Fruit fly (Drosophila melanogaster) whole organism, embryonic: ENCODE data around the gene CG10560.

Experiments
- Ada2b ChIP-seq: fragments of 200-800 bp; sonication (Bioruptor generic); IDR thresholded peaks from 2 replicates; pipeline ENCODE4 v1.3.6; 2022; ENCODE audit warnings: missing biosample characterization, missing genetic modification characterization
- Atf6 ChIP-seq: fragments of 200-800 bp; sonication (Bioruptor generic); IDR thresholded peaks from 2 replicates; pipeline ENCODE4 v1.3.6; 2022; ENCODE audit warnings: missing biosample characterization, missing genetic modification characterization
- B-H2 ChIP-seq: fragments of 200-800 bp; sonication (Bioruptor generic); optimal IDR thresholded peaks from 2 replicates; lab custom pipeline; 2018; ENCODE audit warnings: missing biosample characterization, mild to moderate bottlenecking, missing genetic modification characterization
- CG10959 ChIP-seq: fragments of 200-800 bp; sonication (Bioruptor generic); IDR thresholded peaks from 2 replicates; pipeline ENCODE4 v1.3.6; 2022; ENCODE audit warnings: missing biosample characterization, missing genetic modification characterization
- CG11093 ChIP-seq: fragments of 200-800 bp; sonication (Bioruptor generic); IDR thresholded peaks from 3 replicates; pipeline ENCODE4 v1.3.6; 2022; ENCODE audit warnings: missing biosample characterization, missing genetic modification characterization
- CG14014 ChIP-seq: fragments of 200-800 bp; sonication (Bioruptor generic); IDR thresholded peaks from 2 replicates; pipeline ENCODE4 v1.3.6; 2022; ENCODE audit warnings: missing biosample characterization, missing genetic modification characterization
- CG15011 ChIP-seq: fragments of 200-800 bp; sonication (Bioruptor generic); optimal IDR thresholded peaks from 3 replicates; lab custom pipeline; 2018; ENCODE audit warnings: missing biosample characterization, mild to moderate bottlenecking, missing genetic modification characterization
- CG15073 ChIP-seq: fragments of 200-800 bp; sonication (Bioruptor generic); optimal IDR thresholded peaks from 2 replicates; lab custom pipeline; 2016; ENCODE audit warnings: missing biosample characterization, missing genetic modification characterization
- CG15514 ChIP-seq: fragments of 200-800 bp; sonication (Bioruptor generic); optimal IDR thresholded peaks from 3 replicates; lab custom pipeline; 2017; ENCODE audit warnings: missing biosample characterization, missing genetic modification characterization, mild to moderate bottlenecking, moderate library complexity, missing genetic modification reagents
- CG1603 ChIP-seq: fragments of 200-800 bp; sonication (Bioruptor generic); optimal IDR thresholded peaks from 2 replicates; lab custom pipeline; 2019; ENCODE audit warnings: missing biosample characterization, mild to moderate bottlenecking, missing genetic modification characterization, moderate library complexity
- CG16813 ChIP-seq: fragments of 200-800 bp; sonication (Bioruptor generic); IDR thresholded peaks from 3 replicates; pipeline ENCODE4 v1.3.6; 2022; ENCODE audit warnings: missing biosample characterization, missing genetic modification characterization; ENCODE audit not compliant: partially characterized antibody
- CG16815 ChIP-seq: fragments of 200-800 bp; sonication (Bioruptor generic); optimal IDR thresholded peaks from 3 replicates; lab custom pipeline; 2017; ENCODE audit warnings: missing biosample characterization, mild to moderate bottlenecking, missing genetic modification characterization
- CG2889 ChIP-seq: fragments of 200-800 bp; sonication (Bioruptor generic); IDR thresholded peaks from 3 replicates; pipeline ENCODE4 v1.3.6; 2022; ENCODE audit warnings: missing biosample characterization, missing genetic modification characterization
- CG32772 ChIP-seq: fragments of 200-800 bp; sonication (Bioruptor generic); IDR thresholded peaks from 2 replicates; pipeline ENCODE4 v1.3.6; 2022; ENCODE audit warnings: missing biosample characterization, missing genetic modification characterization
- CG4360 ChIP-seq: fragments of 200-800 bp; sonication (Bioruptor generic); IDR thresholded peaks from 2 replicates; pipeline ENCODE4 v1.3.6; 2022; ENCODE audit warnings: missing biosample characterization, missing genetic modification characterization
- CG4404 ChIP-seq: fragments of 200-800 bp; sonication (Bioruptor generic); IDR thresholded peaks from 2 replicates; pipeline ENCODE4 v1.3.6; 2022; ENCODE audit warnings: missing biosample characterization, missing genetic modification characterization
- CG6854 ChIP-seq: fragments of 200-800 bp; sonication (Bioruptor generic); optimal IDR thresholded peaks from 3 replicates; lab custom pipeline; 2017; ENCODE audit warnings: missing biosample characterization, mild to moderate bottlenecking, missing genetic modification characterization
- CG7372 ChIP-seq: fragments of 200-800 bp; sonication (Bioruptor generic); IDR thresholded peaks from 2 replicates; pipeline ENCODE4 v1.3.6; 2022; ENCODE audit warnings: missing biosample characterization, missing genetic modification characterization
- CG7556 ChIP-seq: fragments of 200-800 bp; sonication (Bioruptor generic); optimal IDR thresholded peaks from 2 replicates; lab custom pipeline; 2017; ENCODE audit warnings: missing biosample characterization, mild to moderate bottlenecking, missing genetic modification characterization
- CG8478 ChIP-seq: fragments of >200 bp; optimal IDR thresholded peaks from 2 replicates; lab custom pipeline; 2018
- CG8765 ChIP-seq: fragments of 200-800 bp; sonication (Bioruptor generic); IDR thresholded peaks from 2 replicates; pipeline ENCODE4 v1.3.6; 2022; ENCODE audit warnings: missing biosample characterization, missing genetic modification characterization
- Dek ChIP-seq: fragments of 200-800 bp; sonication (Bioruptor generic); optimal IDR thresholded peaks from 3 replicates; lab custom pipeline; 2019; ENCODE audit warnings: missing biosample characterization, mild to moderate bottlenecking, missing genetic modification characterization, moderate library complexity
- Dll ChIP-seq: fragments of 200-800 bp; sonication (Bioruptor generic); IDR thresholded peaks from 4 replicates; pipeline ENCODE4 v1.3.6; 2022; ENCODE audit warnings: missing biosample characterization, missing genetic modification characterization; ENCODE audit not compliant: partially characterized antibody
- Drgx ChIP-seq: fragments of 200-800 bp; sonication (Bioruptor generic); IDR thresholded peaks from 2 replicates; pipeline ENCODE4 v1.3.6; 2022; ENCODE audit warnings: missing biosample characterization, missing genetic modification characterization
- Ets97D ChIP-seq: fragments of 200-800 bp; sonication (Bioruptor generic); optimal IDR thresholded peaks from 3 replicates; lab custom pipeline; 2016; ENCODE audit warnings: missing biosample characterization, missing genetic modification characterization
- Hsf ChIP-seq: fragments of 200-800 bp; sonication (Bioruptor generic); optimal IDR thresholded peaks from 3 replicates; lab custom pipeline; 2016; ENCODE audit warnings: missing biosample characterization, missing genetic modification characterization
- MBD-R2 ChIP-seq: fragments of 200-800 bp; sonication (Bioruptor generic); IDR thresholded peaks from 2 replicates; pipeline ENCODE4 v1.3.6; 2022; ENCODE audit warnings: missing biosample characterization, missing genetic modification characterization
- Max ChIP-seq: fragments of 200-800 bp; sonication (Bioruptor generic); optimal IDR thresholded peaks from 2 replicates; lab custom pipeline; 2016; ENCODE audit warnings: missing biosample characterization, mild to moderate bottlenecking, missing genetic modification characterization
- Neu2 ChIP-seq: fragments of 200-800 bp; sonication (Bioruptor generic); optimal IDR thresholded peaks from 3 replicates; lab custom pipeline; 2016; ENCODE audit warnings: missing biosample characterization, missing genetic modification characterization, borderline replicate concordance
- Sox100B ChIP-seq: fragments of 200-800 bp; sonication (Bioruptor generic); optimal IDR thresholded peaks from 3 replicates; lab custom pipeline; 2018; ENCODE audit warnings: missing biosample characterization, mild to moderate bottlenecking, missing genetic modification characterization
- Trl ChIP-seq, 3 experiments: fragments of >200 bp in 2 of 3; fragments of 200-800 bp in 1 of 3; sonication (Bioruptor generic) in 1 of 3; optimal IDR thresholded peaks; 2 replicates in 1 of 3; 3 replicates in 2 of 3; lab custom pipeline; 2016 to 2017; ENCODE audit warnings: missing biosample characterization in 1 of 3, missing genetic modification characterization in 1 of 3
- al ChIP-seq: fragments of 200-800 bp; sonication (Bioruptor generic); IDR thresholded peaks from 2 replicates; pipeline ENCODE4 v1.3.6; 2022; ENCODE audit warnings: missing biosample characterization, missing genetic modification characterization
- ara ChIP-seq: fragments of 200-800 bp; sonication (Bioruptor generic); IDR thresholded peaks from 2 replicates; pipeline ENCODE4 v1.3.6; 2022; ENCODE audit warnings: missing biosample characterization, missing genetic modification characterization
- ase ChIP-seq: fragments of 200-800 bp; sonication (Bioruptor generic); IDR thresholded peaks from 3 replicates; pipeline ENCODE4 v1.3.6; 2022; ENCODE audit warnings: missing biosample characterization, missing genetic modification characterization
- br ChIP-seq: fragments of >200 bp; optimal IDR thresholded peaks from 2 replicates; lab custom pipeline; 2017
- corto ChIP-seq: fragments of 200-800 bp; sonication (Bioruptor generic); optimal IDR thresholded peaks from 2 replicates; lab custom pipeline; 2016; ENCODE audit warnings: missing biosample characterization, mild to moderate bottlenecking, missing genetic modification characterization, moderate library complexity
- cwo ChIP-seq: fragments of 200-800 bp; sonication (Bioruptor generic); optimal IDR thresholded peaks from 3 replicates; lab custom pipeline; 2017; ENCODE audit warnings: missing biosample characterization, missing genetic modification characterization, mild to moderate bottlenecking, moderate library complexity, missing genetic modification reagents
- eyg ChIP-seq: fragments of 200-800 bp; sonication (Bioruptor generic); optimal IDR thresholded peaks from 3 replicates; lab custom pipeline; 2016; ENCODE audit warnings: missing biosample characterization, missing genetic modification characterization
- gcm2 ChIP-seq: fragments of 200-800 bp; sonication (Bioruptor generic); optimal IDR thresholded peaks from 2 replicates; lab custom pipeline; 2016; ENCODE audit warnings: missing biosample characterization, missing genetic modification characterization
- grn ChIP-seq: fragments of 200-800 bp; sonication (Bioruptor generic); optimal IDR thresholded peaks from 3 replicates; lab custom pipeline; 2017; ENCODE audit warnings: missing biosample characterization, missing genetic modification characterization
- ind ChIP-seq: fragments of 200-800 bp; sonication (Bioruptor generic); optimal IDR thresholded peaks from 3 replicates; lab custom pipeline; 2016; ENCODE audit warnings: missing biosample characterization, missing genetic modification characterization
- kah ChIP-seq: fragments of 200-800 bp; sonication (Bioruptor generic); optimal IDR thresholded peaks from 2 replicates; lab custom pipeline; 2018; ENCODE audit warnings: missing biosample characterization, mild to moderate bottlenecking, missing genetic modification characterization
- kay ChIP-seq: fragments of 200-800 bp; sonication (Bioruptor generic); optimal IDR thresholded peaks from 2 replicates; lab custom pipeline; 2016; ENCODE audit warnings: missing biosample characterization, missing genetic modification characterization
- mld ChIP-seq: fragments of 200-800 bp; sonication (Bioruptor generic); IDR thresholded peaks from 3 replicates; pipeline ENCODE4 v1.3.6; 2022; ENCODE audit warnings: missing biosample characterization, missing genetic modification characterization; ENCODE audit not compliant: partially characterized antibody
- odd ChIP-seq: fragments of 200-800 bp; sonication (Bioruptor generic); optimal IDR thresholded peaks from 2 replicates; lab custom pipeline; 2017; ENCODE audit warnings: missing biosample characterization, mild to moderate bottlenecking, missing genetic modification characterization
- otp ChIP-seq: fragments of 200-800 bp; sonication (Bioruptor generic); IDR thresholded peaks from 3 replicates; pipeline ENCODE4, ENCODE4 v1.3.6; 2022; ENCODE audit warnings: missing biosample characterization, missing genetic modification characterization
- rib ChIP-seq: fragments of 200-800 bp; sonication (Bioruptor generic); IDR thresholded peaks from 2 replicates; pipeline ENCODE4 v1.3.6; 2022; ENCODE audit warnings: missing biosample characterization, missing genetic modification characterization
- scrt ChIP-seq: fragments of 200-800 bp; sonication (Bioruptor generic); optimal IDR thresholded peaks from 2 replicates; lab custom pipeline; 2018; ENCODE audit warnings: missing biosample characterization, mild to moderate bottlenecking, missing genetic modification characterization, moderate library complexity
- sens ChIP-seq: fragments of 200-800 bp; sonication (Bioruptor generic); peaks from one replicate; lab custom pipeline; 2016; ENCODE audit warnings: missing biosample characterization, missing genetic modification characterization
- seq ChIP-seq: fragments of 200-800 bp; sonication (Bioruptor generic); IDR thresholded peaks from 2 replicates; pipeline ENCODE4 v1.3.6; 2022; ENCODE audit warnings: missing biosample characterization, missing genetic modification characterization
- tup ChIP-seq: fragments of 200-800 bp; sonication (Bioruptor generic); optimal IDR thresholded peaks from 2 replicates; lab custom pipeline; 2016; ENCODE audit warnings: missing biosample characterization, mild to moderate bottlenecking, missing genetic modification characterization, moderate library complexity
- twi ChIP-seq: fragments of 200-800 bp; optimal IDR thresholded peaks from 2 replicates; lab custom pipeline; 2019; ENCODE audit warnings: missing biosample characterization, mild to moderate bottlenecking, missing genetic modification characterization, moderate library complexity
- wek ChIP-seq: fragments of 200-800 bp; sonication (Bioruptor generic); optimal IDR thresholded peaks from 3 replicates; lab custom pipeline; 2018; ENCODE audit warnings: missing biosample characterization, mild to moderate bottlenecking, missing genetic modification characterization, moderate library complexity

CG10560 gene

DNA sequence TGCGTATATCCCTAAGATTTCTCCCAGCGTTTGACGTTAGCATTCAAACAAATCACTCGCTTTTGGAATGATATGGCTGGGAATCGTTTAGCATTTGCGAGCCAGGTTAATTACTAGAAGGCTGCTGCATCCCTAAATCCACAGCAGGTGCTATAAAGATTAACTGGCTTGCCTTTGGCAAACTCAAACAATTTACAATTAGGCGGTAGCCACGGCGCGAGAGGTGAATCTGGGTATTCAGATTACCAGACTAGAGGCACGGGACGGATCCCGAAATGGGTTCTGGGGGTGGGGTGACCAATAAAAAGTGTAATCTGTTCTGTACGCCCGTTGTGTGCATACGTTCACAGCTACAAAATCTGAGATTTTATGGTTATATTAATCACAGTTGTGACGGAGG, 38.7 kb downstream of the CG10560 start, which contains the start of gene CG11892:
CG11892 (plus strand) TSS at position 384 of the 400 bp plus-strand sequence.
- TF ChIP-seq Neu2 (GFP tag; lab: Kevin White, UChicago) = no peak
- TF ChIP-seq Drgx (GFP tag; lab: Robert Waterston, UW) = no peak
- TF ChIP-seq Max (GFP tag; lab: Kevin White, UChicago) = no peak
- no peak for TF ChIP-seq mld (GFP tag; lab: Robert Waterston, UW)
- TF ChIP-seq corto (GFP tag; lab: Kevin White, UChicago) = no peak
- TF ChIP-seq CG6854 = peak; percentile 40
- TF ChIP-seq Dll = no peak
- TF ChIP-seq Atf6 (GFP tag; lab: Robert Waterston, UW) = peak; percentile 21; the same call in 1 of the 2 replicates
- TF ChIP-seq MBD-R2 (GFP tag; lab: Robert Waterston, UW) = no peak
- TF ChIP-seq Ada2b = no peak
- TF ChIP-seq CG16813 (GFP tag; lab: Robert Waterston, UW) = no peak
- no peak for TF ChIP-seq kah (GFP tag; lab: Kevin White, UChicago)
- TF ChIP-seq CG14014 (GFP tag; lab: Robert Waterston, UW) = peak; percentile 27; the same call in 1 of the 2 replicates
- TF ChIP-seq CG15011 (GFP tag; lab: Kevin White, UChicago) = peak; percentile 31
- no peak for TF ChIP-seq twi (tag; lab: Kevin White, UChicago)
- peak; percentile 56 for TF ChIP-seq CG1603 (tag; lab: Kevin White, UChicago)
- TF ChIP-seq CG11093 (GFP tag; lab: Robert Waterston, UW) = no peak
- TF ChIP-seq seq (GFP tag; lab: Robert Waterston, UW) = no peak
- no peak for TF ChIP-seq ase
- TF ChIP-seq eyg (GFP tag; lab: Kevin White, UChicago) = no peak
- no peak for TF ChIP-seq CG8478
- peak; percentile 68 for TF ChIP-seq scrt (GFP tag; lab: Kevin White, UChicago)
- peak; percentile 17 for TF ChIP-seq Sox100B
- no peak for TF ChIP-seq CG15073
- no peak for TF ChIP-seq sens (GFP tag; lab: Kevin White, UChicago)
- peak; percentile 53 for TF ChIP-seq CG15514 (GFP tag; lab: Kevin White, UChicago)
- peak; percentile 45; the same call in 1 of the 3 replicates for TF ChIP-seq otp (GFP tag; lab: Robert Waterston, UW)
- no peak for TF ChIP-seq CG32772 (GFP tag; lab: Robert Waterston, UW)
- peak; percentile 66 for TF ChIP-seq odd (GFP tag; lab: Kevin White, UChicago)
- no peak for TF ChIP-seq CG16815 (GFP tag; lab: Kevin White, UChicago)
- no peak for TF ChIP-seq Dek (tag; lab: Kevin White, UChicago)
- TF ChIP-seq gcm2 (GFP tag; lab: Kevin White, UChicago) = no peak
- no peak for TF ChIP-seq CG7372 (GFP tag; lab: Robert Waterston, UW)
- no peak for TF ChIP-seq kay
- peak; percentile 54 for TF ChIP-seq cwo (GFP tag; lab: Kevin White, UChicago)
- TF ChIP-seq tup = no peak
- TF ChIP-seq CG8765 (GFP tag; lab: Robert Waterston, UW) = no peak
- TF ChIP-seq Trl (optimal IDR thresholded peaks at IDR 0.05; lab: Kevin White, UChicago) = no peak
- TF ChIP-seq Trl (GFP tag; optimal IDR thresholded peaks at IDR 0.05; lab: Kevin White, UChicago) = no peak
- no peak for TF ChIP-seq CG2889 (GFP tag; lab: Robert Waterston, UW)
- TF ChIP-seq al (GFP tag; lab: Robert Waterston, UW) = no peak
- no peak for TF ChIP-seq CG4360 (GFP tag; lab: Robert Waterston, UW)
- peak; percentile 49 for TF ChIP-seq wek (GFP tag; lab: Kevin White, UChicago)
- TF ChIP-seq CG10959 (GFP tag; lab: Robert Waterston, UW) = no peak
- no peak for TF ChIP-seq br
- TF ChIP-seq Ets97D (GFP tag; lab: Kevin White, UChicago) = no peak
- TF ChIP-seq CG4404 (GFP tag; lab: Robert Waterston, UW) = no peak
- no peak for TF ChIP-seq ind (GFP tag; lab: Kevin White, UChicago)
- TF ChIP-seq Hsf (GFP tag; lab: Kevin White, UChicago) = no peak
- 0 out of 2 replicates have a peak, but pooled peaks have one; percentile 43 for TF ChIP-seq ara (GFP tag; lab: Robert Waterston, UW)
- peak; percentile 19 for TF ChIP-seq B-H2
- no peak for TF ChIP-seq rib (GFP tag; lab: Robert Waterston, UW)
- TF ChIP-seq grn (GFP tag; lab: Kevin White, UChicago) = no peak
- TF ChIP-seq CG7556 (GFP tag; lab: Kevin White, UChicago) = no peak
